Fruit fly (Drosophila melanogaster) whole organism, embryonic: ENCODE measurements around the gene CG43915.

ENCODE experiments used
- Antp ChIP-seq: fragments of 200-800 bp; sonication (Bioruptor generic); optimal IDR thresholded peaks from 3 replicates; lab custom pipeline; 2016; ENCODE audit warnings: missing biosample characterization, missing genetic modification characterization
- Atf6 ChIP-seq: fragments of 200-800 bp; sonication (Bioruptor generic); IDR thresholded peaks from 2 replicates; pipeline ENCODE4 v1.3.6; 2022; ENCODE audit warnings: missing biosample characterization, missing genetic modification characterization
- CG10147 ChIP-seq: fragments of 200-800 bp; sonication (Bioruptor generic); optimal IDR thresholded peaks from 2 replicates; lab custom pipeline; 2019; ENCODE audit warnings: missing biosample characterization, mild to moderate bottlenecking, missing genetic modification characterization, moderate library complexity
- CG10366 ChIP-seq: fragments of 200-800 bp; sonication (Bioruptor generic); IDR thresholded peaks from 2 replicates; pipeline ENCODE4 v1.3.6; 2022; ENCODE audit warnings: missing biosample characterization, missing genetic modification characterization
- CG10543 ChIP-seq: fragments of 200-800 bp; sonication (Bioruptor generic); optimal IDR thresholded peaks from 3 replicates; lab custom pipeline; 2017; ENCODE audit warnings: missing biosample characterization, mild to moderate bottlenecking, missing genetic modification characterization, moderate library complexity
- CG10979 ChIP-seq: fragments of 200-800 bp; sonication (Bioruptor generic); optimal IDR thresholded peaks from 2 replicates; lab custom pipeline; 2018; ENCODE audit warnings: missing biosample characterization, mild to moderate bottlenecking, missing genetic modification characterization, moderate library complexity
- CG11398 ChIP-seq: fragments of 200-800 bp; sonication (Bioruptor generic); optimal IDR thresholded peaks from 2 replicates; lab custom pipeline; 2016; ENCODE audit warnings: missing biosample characterization, missing genetic modification characterization
- CG12769 ChIP-seq: fragments of 200-800 bp; sonication (Bioruptor generic); optimal IDR thresholded peaks from 2 replicates; lab custom pipeline; 2019; ENCODE audit warnings: missing biosample characterization, mild to moderate bottlenecking, missing genetic modification characterization, moderate library complexity
- CG13296 ChIP-seq: fragments of 200-800 bp; sonication (Bioruptor generic); optimal IDR thresholded peaks from 3 replicates; lab custom pipeline; 2018; ENCODE audit warnings: missing biosample characterization, mild to moderate bottlenecking, missing genetic modification characterization
- CG14014 ChIP-seq: fragments of 200-800 bp; sonication (Bioruptor generic); IDR thresholded peaks from 2 replicates; pipeline ENCODE4 v1.3.6; 2022; ENCODE audit warnings: missing biosample characterization, missing genetic modification characterization
- CG14050 ChIP-seq: fragments of 200-800 bp; sonication (Bioruptor generic); IDR thresholded peaks from 3 replicates; pipeline ENCODE4 v1.3.6; 2022; ENCODE audit warnings: missing biosample characterization, missing genetic modification characterization
- CG14860 ChIP-seq: fragments of 200-800 bp; sonication (Bioruptor generic); IDR thresholded peaks from 3 replicates; pipeline ENCODE4 v1.3.6; 2022; ENCODE audit warnings: missing biosample characterization, missing genetic modification characterization; ENCODE audit not compliant: partially characterized antibody
- CG16813 ChIP-seq: fragments of 200-800 bp; sonication (Bioruptor generic); IDR thresholded peaks from 3 replicates; pipeline ENCODE4 v1.3.6; 2022; ENCODE audit warnings: missing biosample characterization, missing genetic modification characterization; ENCODE audit not compliant: partially characterized antibody
- CG17186 ChIP-seq: fragments of 200-800 bp; sonication (Bioruptor generic); optimal IDR thresholded peaks from 3 replicates; lab custom pipeline; 2017; ENCODE audit warnings: missing biosample characterization, missing genetic modification reagents, missing genetic modification characterization
- CG18262 ChIP-seq: fragments of 200-800 bp; optimal IDR thresholded peaks from 3 replicates; lab custom pipeline; 2019; ENCODE audit warnings: missing biosample characterization, mild to moderate bottlenecking, missing genetic modification characterization, moderate library complexity
- CG2116 ChIP-seq: fragments of 200-800 bp; sonication (Bioruptor generic); optimal IDR thresholded peaks from 3 replicates; lab custom pipeline; 2018; ENCODE audit warnings: missing biosample characterization, mild to moderate bottlenecking, missing genetic modification characterization
- CG2120 ChIP-seq: fragments of 200-800 bp; sonication (Bioruptor generic); optimal IDR thresholded peaks from 3 replicates; lab custom pipeline; 2016; ENCODE audit warnings: missing biosample characterization, missing genetic modification characterization
- CG30020 ChIP-seq: fragments of 200-800 bp; optimal IDR thresholded peaks from 2 replicates; lab custom pipeline; 2019; ENCODE audit warnings: missing biosample characterization, mild to moderate bottlenecking, missing genetic modification characterization, moderate library complexity
- CG3163 ChIP-seq: fragments of 200-800 bp; sonication (Bioruptor generic); optimal IDR thresholded peaks from 3 replicates; lab custom pipeline; 2016; ENCODE audit warnings: missing biosample characterization, missing genetic modification characterization
- CG32767 ChIP-seq: fragments of 200-800 bp; sonication (Bioruptor generic); IDR thresholded peaks from 2 replicates; pipeline ENCODE4 v1.3.6; 2022; ENCODE audit warnings: missing biosample characterization, missing genetic modification characterization
- CG6272 ChIP-seq: fragments of 200-800 bp; sonication (Bioruptor generic); IDR thresholded peaks from 2 replicates; pipeline ENCODE4 v1.3.6; 2022; ENCODE audit warnings: missing biosample characterization, missing genetic modification characterization
- CG7556 ChIP-seq: fragments of 200-800 bp; sonication (Bioruptor generic); optimal IDR thresholded peaks from 2 replicates; lab custom pipeline; 2017; ENCODE audit warnings: missing biosample characterization, mild to moderate bottlenecking, missing genetic modification characterization
- CG8944 ChIP-seq: fragments of 200-800 bp; sonication (Bioruptor generic); optimal IDR thresholded peaks from 3 replicates; lab custom pipeline; 2016; ENCODE audit warnings: missing biosample characterization, missing genetic modification characterization
- CG9876 ChIP-seq: fragments of 200-800 bp; sonication (Bioruptor generic); optimal IDR thresholded peaks from 2 replicates; lab custom pipeline; 2016; ENCODE audit warnings: missing biosample characterization, missing genetic modification characterization
- E2f2 ChIP-seq: fragments of 200-800 bp; sonication (Bioruptor generic); IDR thresholded peaks from 2 replicates; pipeline ENCODE4 v1.3.6; 2022; ENCODE audit warnings: missing biosample characterization, missing genetic modification characterization
- Ets97D ChIP-seq: fragments of 200-800 bp; sonication (Bioruptor generic); optimal IDR thresholded peaks from 3 replicates; lab custom pipeline; 2016; ENCODE audit warnings: missing biosample characterization, missing genetic modification characterization
- GATAe ChIP-seq: fragments of 200-800 bp; sonication (Bioruptor generic); conservative IDR thresholded peaks from 2 replicates; pipeline ENCODE4 v1.3.6; 2022; ENCODE audit warnings: missing biosample characterization, missing genetic modification characterization
- Hand ChIP-seq: fragments of 200-800 bp; sonication (Bioruptor generic); optimal IDR thresholded peaks from 2 replicates; lab custom pipeline; 2017; ENCODE audit warnings: mild to moderate bottlenecking, missing biosample characterization, missing genetic modification reagents, missing genetic modification characterization
- HmgZ ChIP-seq: fragments of 200-800 bp; sonication (Bioruptor generic); optimal IDR thresholded peaks from 2 replicates; lab custom pipeline; 2018; ENCODE audit warnings: missing biosample characterization, mild to moderate bottlenecking, missing genetic modification characterization
- MESR4 ChIP-seq: fragments of 200-800 bp; sonication (Bioruptor generic); optimal IDR thresholded peaks from 2 replicates; lab custom pipeline; 2018; ENCODE audit warnings: missing biosample characterization, mild to moderate bottlenecking, missing genetic modification characterization, moderate library complexity
- Opbp ChIP-seq: fragments of 200-800 bp; sonication (Bioruptor generic); IDR thresholded peaks from 3 replicates; pipeline ENCODE4 v1.3.6; 2022; ENCODE audit warnings: missing biosample characterization, missing genetic modification characterization; ENCODE audit not compliant: partially characterized antibody
- Optix ChIP-seq: fragments of 200-800 bp; sonication (Bioruptor generic); IDR thresholded peaks from 3 replicates; pipeline ENCODE4 v1.3.6; 2022; ENCODE audit warnings: missing biosample characterization, missing genetic modification characterization
- Sox102F ChIP-seq: fragments of 200-800 bp; sonication (Bioruptor generic); optimal IDR thresholded peaks from 2 replicates; lab custom pipeline; 2018; ENCODE audit warnings: missing biosample characterization, mild to moderate bottlenecking, missing genetic modification characterization, moderate library complexity
- Taf1 ChIP-seq: fragments of 200-800 bp; sonication (Bioruptor generic); IDR thresholded peaks from 2 replicates; pipeline ENCODE4 v1.3.6; 2022; ENCODE audit warnings: missing biosample characterization, missing genetic modification characterization
- Xrp1 ChIP-seq: fragments of 200-800 bp; sonication (Bioruptor generic); IDR thresholded peaks from 2 replicates; pipeline ENCODE4 v1.3.6; 2022; ENCODE audit warnings: missing biosample characterization, missing genetic modification characterization
- ase ChIP-seq: fragments of 200-800 bp; sonication (Bioruptor generic); IDR thresholded peaks from 3 replicates; pipeline ENCODE4 v1.3.6; 2022; ENCODE audit warnings: missing biosample characterization, missing genetic modification characterization
- ci ChIP-seq: fragments of 200-800 bp; sonication (Bioruptor generic); IDR thresholded peaks from 3 replicates; pipeline ENCODE4 v1.3.6; 2022; ENCODE audit warnings: missing biosample characterization, missing genetic modification characterization
- crc ChIP-seq: fragments of 200-800 bp; sonication (Bioruptor generic); optimal IDR thresholded peaks from 2 replicates; lab custom pipeline; 2016; ENCODE audit warnings: missing biosample characterization, missing genetic modification characterization
- dysf ChIP-seq: fragments of 200-800 bp; sonication (Bioruptor generic); IDR thresholded peaks from 3 replicates; pipeline ENCODE4 v1.3.6; 2022; ENCODE audit warnings: missing biosample characterization, missing genetic modification characterization
- ewg ChIP-seq: fragments of 200-800 bp; sonication (Bioruptor generic); optimal IDR thresholded peaks from 3 replicates; lab custom pipeline; 2017; ENCODE audit warnings: mild to moderate bottlenecking, missing biosample characterization, missing genetic modification reagents, missing genetic modification characterization
- hkb ChIP-seq, 2 experiments: fragments of 200-800 bp in 1 of 2; fragments of >200 bp in 1 of 2; sonication (Bioruptor generic) in 1 of 2; IDR thresholded peaks in 1 of 2; optimal IDR thresholded peaks in 1 of 2; 2 replicates each; pipeline versions ENCODE4 v1.3.6 to Lab custom; 2017 to 2022; ENCODE audit warnings: missing biosample characterization in 1 of 2, missing genetic modification characterization in 1 of 2
- pan ChIP-seq, 4 experiments: fragments of >200 bp in 3 of 4; fragments of 200-800 bp in 1 of 4; sonication (Bioruptor generic) in 1 of 4; optimal IDR thresholded peaks in 3 of 4; IDR thresholded peaks in 1 of 4; 2 replicates each; pipeline versions ENCODE4 v1.3.6 to Lab custom; 2017 to 2022; ENCODE audit warnings: missing biosample characterization in 2 of 4, missing genetic modification characterization in 2 of 4, mixed read lengths in 1 of 4
- pros ChIP-seq: fragments of 200-800 bp; sonication (Bioruptor generic); optimal IDR thresholded peaks from 3 replicates; lab custom pipeline; 2019; ENCODE audit warnings: missing biosample characterization, mild to moderate bottlenecking, missing genetic modification characterization, moderate library complexity
- sens ChIP-seq: fragments of 200-800 bp; sonication (Bioruptor generic); peaks from one replicate; lab custom pipeline; 2016; ENCODE audit warnings: missing biosample characterization, missing genetic modification characterization
- slou ChIP-seq: fragments of 200-800 bp; sonication (Bioruptor generic); optimal IDR thresholded peaks from 3 replicates; lab custom pipeline; 2016; ENCODE audit warnings: missing biosample characterization, missing genetic modification characterization
- tll ChIP-seq, 2 experiments: fragments of 200-800 bp in 1 of 2; fragments of >200 bp in 1 of 2; sonication (Bioruptor generic) in 1 of 2; optimal IDR thresholded peaks; 2 replicates each; lab custom pipeline; 2017 to 2019; ENCODE audit warnings: missing biosample characterization in 2 of 2, missing genetic modification characterization in 2 of 2, mild to moderate bottlenecking in 1 of 2, moderate library complexity in 1 of 2
- toy ChIP-seq: fragments of 200-800 bp; sonication (Bioruptor generic); IDR thresholded peaks from 2 replicates; pipeline ENCODE4 v1.3.6; 2022; ENCODE audit warnings: missing biosample characterization, missing genetic modification characterization
- unc-4 ChIP-seq: fragments of 200-800 bp; sonication (Bioruptor generic); IDR thresholded peaks from 2 replicates; pipeline ENCODE4 v1.3.6; 2022; ENCODE audit warnings: missing biosample characterization, missing genetic modification characterization; ENCODE audit not compliant: partially characterized antibody

The CG43915 gene

dm6 chr3L:3983466-3983946 lies 10.8 kb downstream of the CG43915 start, which contains the start of gene scrt (continued):
- no peak for TF ChIP-seq CG12769 (tag; lab: Kevin White, UChicago)
- TF ChIP-seq toy: no peak
- peak; percentile 65 for TF ChIP-seq Sox102F (GFP tag; lab: Kevin White, UChicago)
- peak; percentile 49; the same call in 1 of the 3 replicates for TF ChIP-seq Optix (GFP tag; lab: Robert Waterston, UW)
- TF ChIP-seq pan (optimal IDR thresholded peaks at IDR 0.05; lab: Kevin White, UChicago): no peak
- peak in 1 of 2 experiments; percentile 41 for TF ChIP-seq pan (GFP tag; optimal IDR thresholded peaks at IDR 0.05 in 1 of 2, IDR thresholded peaks at IDR 0.05 in 1 of 2)
- TF ChIP-seq CG10543: peak; percentile 38
- peak; percentile 71 for TF ChIP-seq dysf (GFP tag; lab: Robert Waterston, UW)
- 0 out of 3 replicates have a peak, but pooled peaks have one; percentile 29 for TF ChIP-seq ase (GFP tag; lab: Robert Waterston, UW)
- TF ChIP-seq CG30020: peak; percentile 82
- peak; percentile 90 for TF ChIP-seq sens
- no peak for TF ChIP-seq hkb (optimal IDR thresholded peaks at IDR 0.05; lab: Kevin White, UChicago)
- TF ChIP-seq hkb (GFP tag; IDR thresholded peaks at IDR 0.05; lab: Robert Waterston, UW): peak; percentile 66
- TF ChIP-seq CG14860 (GFP tag; lab: Robert Waterston, UW): no peak; the same call in 2 of the 3 replicates
- TF ChIP-seq CG18262 (tag; lab: Kevin White, UChicago): peak; percentile 62
- TF ChIP-seq CG10979 (tag; lab: Kevin White, UChicago): peak; percentile 91
- TF ChIP-seq HmgZ (tag; lab: Kevin White, UChicago): peak; percentile 51
- no peak for TF ChIP-seq CG14014 (GFP tag; lab: Robert Waterston, UW)
- TF ChIP-seq tll (GFP tag; optimal IDR thresholded peaks at IDR 0.05; lab: Kevin White, UChicago): peak in 1 of 2 experiments; percentile 50
- no peak for TF ChIP-seq slou
- peak; percentile 7 for TF ChIP-seq CG3163 (GFP tag; lab: Kevin White, UChicago)
- TF ChIP-seq Opbp (GFP tag; lab: Robert Waterston, UW): 0 out of 3 replicates have a peak, but pooled peaks have one; percentile 21
- peak; percentile 41; the same call in 1 of the 2 replicates for TF ChIP-seq CG32767
- TF ChIP-seq Antp (GFP tag; lab: Kevin White, UChicago): peak; percentile 4
- peak; percentile 44; the same call in 1 of the 2 replicates for TF ChIP-seq unc-4 (GFP tag; lab: Robert Waterston, UW)
- no peak for TF ChIP-seq CG8944 (GFP tag; lab: Kevin White, UChicago)
- TF ChIP-seq pros: peak; percentile 24
- peak; percentile 61 for TF ChIP-seq CG7556 (GFP tag; lab: Kevin White, UChicago)
- TF ChIP-seq Ets97D: peak; percentile 21
- TF ChIP-seq GATAe (GFP tag; lab: Robert Waterston, UW): no peak
- TF ChIP-seq CG9876: peak; percentile 8
- TF ChIP-seq ewg: peak; percentile 37
- TF ChIP-seq CG16813 (GFP tag; lab: Robert Waterston, UW): peak; percentile 68
- peak; percentile 29 for TF ChIP-seq Hand
- TF ChIP-seq ci (GFP tag; lab: Robert Waterston, UW): peak; percentile 55; the same call in 1 of the 3 replicates
- no peak for TF ChIP-seq CG17186 (GFP tag; lab: Kevin White, UChicago)
- peak; percentile 9; the same call in 1 of the 2 replicates for TF ChIP-seq CG10366 (GFP tag; lab: Robert Waterston, UW)
- no peak for TF ChIP-seq CG6272 (GFP tag; lab: Robert Waterston, UW)
- TF ChIP-seq CG14050 (GFP tag; lab: Robert Waterston, UW): peak; percentile 18; the same call in 1 of the 3 replicates
- TF ChIP-seq Taf1 (GFP tag; lab: Robert Waterston, UW): no peak
- TF ChIP-seq CG13296 (GFP tag; lab: Kevin White, UChicago): peak; percentile 9
- TF ChIP-seq Xrp1: peak; percentile 80; the same call in 1 of the 2 replicates
- peak; percentile 22 for TF ChIP-seq CG11398 (GFP tag; lab: Kevin White, UChicago)
- TF ChIP-seq MESR4 (GFP tag; lab: Kevin White, UChicago): no peak
- TF ChIP-seq E2f2: peak; percentile 15; the same call in 1 of the 2 replicates
- TF ChIP-seq CG10147: peak; percentile 37
- TF ChIP-seq crc: no peak
- peak; percentile 53 for TF ChIP-seq CG2120 (GFP tag; lab: Kevin White, UChicago)
- TF ChIP-seq Atf6: no peak
- TF ChIP-seq CG2116 (GFP tag; lab: Kevin White, UChicago): peak; percentile 18
